Worm (Caenorhabditis elegans): ENCODE measurements around the gene M02E1.3.
"Not testable (repeated sequence)": the region's sequence is repeated elsewhere in the genome, so short reads cannot be mapped to it uniquely, and the experiment has no call there.

DNA sequence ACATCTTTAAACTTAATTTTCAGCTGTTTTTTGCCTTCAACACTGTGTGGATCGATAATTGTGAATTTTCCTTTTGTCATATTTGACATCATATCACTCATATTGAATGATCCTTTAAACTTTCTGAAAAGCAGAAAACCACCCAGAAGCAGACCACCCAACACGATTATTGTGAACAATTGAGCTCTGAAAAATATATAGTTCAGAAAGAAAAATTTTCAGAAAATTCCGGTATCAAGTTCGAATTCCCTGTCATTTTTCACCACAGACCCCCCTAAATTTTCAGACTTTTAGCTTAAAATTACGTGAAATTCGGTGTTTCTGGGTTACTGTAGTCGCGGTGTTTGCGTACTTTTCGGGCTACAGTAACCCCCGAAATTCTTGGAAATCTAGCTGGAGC, 36.2 kb upstream of the M02E1.3 start, which contains the start of gene Y47C4A.1:
- TF ChIP-seq nhr-237 (tag; optimal IDR thresholded peaks at IDR 0.05); unc-39 (tag; optimal IDR thresholded peaks at IDR 0.05); aly-2 (tag; optimal IDR thresholded peaks at IDR 0.05); jun-1 (tag; optimal IDR thresholded peaks at IDR 0.05); daf-12 (tag; optimal IDR thresholded peaks at IDR 0.05); ama-1 (optimal IDR thresholded peaks at IDR 0.05); ceh-28 (tag; optimal IDR thresholded peaks at IDR 0.05); ZK546.5 (tag; optimal IDR thresholded peaks at IDR 0.05); lin-39 (tag; optimal IDR thresholded peaks at IDR 0.05); lsy-12 (tag; optimal IDR thresholded peaks at IDR 0.05); nhr-28 (tag; optimal IDR thresholded peaks at IDR 0.05); nfya-1 (tag; optimal IDR thresholded peaks at IDR 0.05; ENCODE audit: insufficient read depth); zag-1 (tag; optimal IDR thresholded peaks at IDR 0.05); ztf-4 (tag; optimal IDR thresholded peaks at IDR 0.05): not testable (repeated sequence)
